Worm (Caenorhabditis elegans): ENCODE data around the gene F20C5.7.

- TF ChIP-seq pes-1 (GFP tag; IDR thresholded peaks at IDR 0.05) (no peak), ceh-13 (GFP tag; optimal IDR thresholded peaks at IDR 0.05) (no peak)
Measured at ce11 chrIV:8708046-8708445, 37.4 kb downstream of the F20C5.7 start.

Measured in whole organism, early embryonic.